Fruit fly (Drosophila melanogaster): ENCODE results near the gene emei.

Gene emei

dm6 chr3L:11118627-11119395 is 9.3 kb downstream of the emei start (continued):
- TF ChIP-seq ttk (GFP tag; IDR thresholded peaks at IDR 0.05) (no peak), ken (GFP tag; IDR thresholded peaks at IDR 0.05) (no peak), CG7372 (GFP tag; IDR thresholded peaks at IDR 0.05) (no peak), fu2 (GFP tag; optimal IDR thresholded peaks at IDR 0.05) (no peak), tx (GFP tag; optimal IDR thresholded peaks at IDR 0.05) (peak; percentile 47), HHEX (GFP tag; optimal IDR thresholded peaks at IDR 0.05) (peak; percentile 83), CG13296 (GFP tag; optimal IDR thresholded peaks at IDR 0.05) (peak; percentile 83), Stat92E (GFP tag; optimal IDR thresholded peaks at IDR 0.05) (peak in 1 of 3 experiments; percentile 15), Camta (GFP tag; optimal IDR thresholded peaks at IDR 0.05) (peak; percentile 77), CG6272 (GFP tag; IDR thresholded peaks at IDR 0.05) (no peak), gsb-n (tag; optimal IDR thresholded peaks at IDR 0.05) (peak; percentile 57), ato (GFP tag; IDR thresholded peaks at IDR 0.05; ENCODE audit: partially characterized antibody) (no peak), row (GFP tag; IDR thresholded peaks at IDR 0.05) (peak; percentile 43), CG12769 (tag; optimal IDR thresholded peaks at IDR 0.05) (peak; percentile 91), CG11695 (GFP tag; IDR thresholded peaks at IDR 0.05) (peak; percentile 57; the same call in 1 of the 3 replicates), CG31388 (GFP tag; optimal IDR thresholded peaks at IDR 0.05) (peak; percentile 5), CG9609 (GFP tag; optimal IDR thresholded peaks at IDR 0.05) (peak; percentile 16), Rfx (GFP tag; IDR thresholded peaks at IDR 0.05) (peak; percentile 65; the same call in 1 of the 2 replicates), CG3407 (GFP tag; optimal IDR thresholded peaks at IDR 0.05) (peak; percentile 87), CG17359 (tag; optimal IDR thresholded peaks at IDR 0.05) (peak; percentile 73), bsh (GFP tag; optimal IDR thresholded peaks at IDR 0.05) (peak; percentile 52 to 66), Hsf (GFP tag; optimal IDR thresholded peaks at IDR 0.05) (peak; percentile 38), CG18262 (tag; optimal IDR thresholded peaks at IDR 0.05) (peak; percentile 30), Optix (GFP tag; IDR thresholded peaks at IDR 0.05) (peak; percentile 57; the same call in 1 of the 3 replicates), dysf (GFP tag; IDR thresholded peaks at IDR 0.05) (peak; percentile 27; the same call in 1 of the 3 replicates), bowl (GFP tag; IDR thresholded peaks at IDR 0.05) (no peak), CG4854 (GFP tag; optimal IDR thresholded peaks at IDR 0.05) (peak; percentile 34), pum (GFP tag; optimal IDR thresholded peaks at IDR 0.05) (peak; percentile 40), E2f2 (GFP tag; IDR thresholded peaks at IDR 0.05) (peak; percentile 50; the same call in 1 of the 2 replicates), CG5180 (GFP tag; optimal IDR thresholded peaks at IDR 0.05) (peak; percentile 77), chif (GFP tag; optimal IDR thresholded peaks at IDR 0.05) (peak; percentile 23 to 65), CG12104 (GFP tag; optimal IDR thresholded peaks at IDR 0.05) (peak; percentile 47), Fer3 (tag; optimal IDR thresholded peaks at IDR 0.05) (peak; percentile 71), CG7987 (GFP tag; optimal IDR thresholded peaks at IDR 0.05) (peak; percentile 89), zen (tag; optimal IDR thresholded peaks at IDR 0.05) (peak; percentile 31), al (GFP tag; IDR thresholded peaks at IDR 0.05) (no peak), vfl (GFP tag; optimal IDR thresholded peaks at IDR 0.05) (peak; percentile 24), CG13775 (GFP tag; optimal IDR thresholded peaks at IDR 0.05) (no peak), CG11723 (GFP tag; optimal IDR thresholded peaks at IDR 0.05) (peak; percentile 69), CG10431 (GFP tag; optimal IDR thresholded peaks at IDR 0.05) (peak; percentile 86), Eip74EF (GFP tag; optimal IDR thresholded peaks at IDR 0.05) (peak in 1 of 2 experiments; percentile 75), CG6254 (GFP tag; optimal IDR thresholded peaks at IDR 0.05) (peak; percentile 61), CG1647 (GFP tag; optimal IDR thresholded peaks at IDR 0.05) (peak; percentile 47), Taf1 (GFP tag; IDR thresholded peaks at IDR 0.05) (no peak), Mes4 (GFP tag; optimal IDR thresholded peaks at IDR 0.05) (peak; percentile 76), Pdp1 (GFP tag; optimal IDR thresholded peaks at IDR 0.05) (peak; percentile 55 to 75), TFAM (GFP tag; optimal IDR thresholded peaks at IDR 0.05) (no peak), Ravus (GFP tag; IDR thresholded peaks at IDR 0.05) (no peak)
